Fruit fly (Drosophila melanogaster): ENCODE data around the gene CG10654.

Gene CG10654

dm6 chr3L:12468016-12468415 lies 39.6 kb downstream of the CG10654 start, which contains the start of gene eyg (continued):
- TF ChIP-seq HHEX (GFP tag; optimal IDR thresholded peaks at IDR 0.05), result peak; percentile 45
- no peak for TF ChIP-seq esg (GFP tag; conservative IDR thresholded peaks at IDR 0.05)
- TF ChIP-seq usp (GFP tag; optimal IDR thresholded peaks at IDR 0.05), result no peak
- TF ChIP-seq CG34376 (GFP tag; optimal IDR thresholded peaks at IDR 0.05), result no peak
- peak; percentile 46 for TF ChIP-seq Mad (GFP tag; optimal IDR thresholded peaks at IDR 0.05)
- TF ChIP-seq CG34224 (GFP tag; IDR thresholded peaks at IDR 0.05; ENCODE audit: partially characterized antibody), result peak; percentile 31; the same call in 1 of the 3 replicates
- no peak for TF ChIP-seq CG6854 (GFP tag; optimal IDR thresholded peaks at IDR 0.05)
- TF ChIP-seq mam (GFP tag; optimal IDR thresholded peaks at IDR 0.05), result peak; percentile 34
- TF ChIP-seq ranshi (GFP tag; IDR thresholded peaks at IDR 0.05), result peak; percentile 12; the same call in 1 of the 2 replicates
- TF ChIP-seq mirr (GFP tag; optimal IDR thresholded peaks at IDR 0.05), result peak; percentile 61
- TF ChIP-seq CG13894 (tag; optimal IDR thresholded peaks at IDR 0.05), result no peak
- no peak for TF ChIP-seq Lhr (GFP tag; optimal IDR thresholded peaks at IDR 0.05)
- no peak for TF ChIP-seq lov (optimal IDR thresholded peaks at IDR 0.05)
- no peak for TF ChIP-seq lov (GFP tag; IDR thresholded peaks at IDR 0.05)
- TF ChIP-seq stc (GFP tag; IDR thresholded peaks at IDR 0.05), result no peak
- TF ChIP-seq tup (GFP tag; optimal IDR thresholded peaks at IDR 0.05), result no peak
- TF ChIP-seq CG14667 (GFP tag; IDR thresholded peaks at IDR 0.05), result no peak
- TF ChIP-seq nerfin-2 (GFP tag; IDR thresholded peaks at IDR 0.05; ENCODE audit: partially characterized antibody), result 0 out of 2 replicates have a peak, but pooled peaks have one; percentile 45
- no peak for TF ChIP-seq CG6689 (GFP tag; IDR thresholded peaks at IDR 0.05)
- peak in 1 of 2 experiments; percentile 55 for TF ChIP-seq bsh (GFP tag; optimal IDR thresholded peaks at IDR 0.05)
- no peak for TF ChIP-seq CG9437 (GFP tag; optimal IDR thresholded peaks at IDR 0.05)
- no peak for TF ChIP-seq Ssrp (tag; optimal IDR thresholded peaks at IDR 0.05)
- TF ChIP-seq klu (GFP tag; IDR thresholded peaks at IDR 0.05), result no peak
- TF ChIP-seq MBD-R2 (GFP tag; IDR thresholded peaks at IDR 0.05), result no peak
- no peak for TF ChIP-seq ase (GFP tag; IDR thresholded peaks at IDR 0.05)
- no peak for TF ChIP-seq dan (GFP tag; IDR thresholded peaks at IDR 0.05)
- no peak for TF ChIP-seq tap (tag; optimal IDR thresholded peaks at IDR 0.05)
- no peak for TF ChIP-seq mld (GFP tag; IDR thresholded peaks at IDR 0.05; ENCODE audit: partially characterized antibody)
- no peak; the same call in 1 of the 2 replicates for TF ChIP-seq Rfx (GFP tag; IDR thresholded peaks at IDR 0.05)
- peak; percentile 76 for TF ChIP-seq Adf1 (GFP tag; IDR thresholded peaks at IDR 0.05)
- no peak for TF ChIP-seq dmrt99B (tag; optimal IDR thresholded peaks at IDR 0.05)
- peak; percentile 24 for TF ChIP-seq org-1 (GFP tag; optimal IDR thresholded peaks at IDR 0.05)
- peak; percentile 12 for TF ChIP-seq CG3407 (GFP tag; optimal IDR thresholded peaks at IDR 0.05)
- 0 out of 2 replicates have a peak, but pooled peaks have one; percentile 9 for TF ChIP-seq CG8765 (GFP tag; IDR thresholded peaks at IDR 0.05)
- TF ChIP-seq sna (GFP tag; IDR thresholded peaks at IDR 0.05; ENCODE audit: partially characterized antibody), result no peak
- peak; percentile 48 for TF ChIP-seq CG2202 (tag; optimal IDR thresholded peaks at IDR 0.05)
- TF ChIP-seq dpn (GFP tag; optimal IDR thresholded peaks at IDR 0.05), result peak; percentile 0 to 9
- no peak for TF ChIP-seq CG11504 (tag; optimal IDR thresholded peaks at IDR 0.05)
- TF ChIP-seq CG32767 (GFP tag; IDR thresholded peaks at IDR 0.05), result no peak
- no peak for TF ChIP-seq CG3281 (GFP tag; optimal IDR thresholded peaks at IDR 0.05)
- TF ChIP-seq kni (GFP tag; optimal IDR thresholded peaks at IDR 0.05), result peak; percentile 73
- no peak for TF ChIP-seq CG4424 (GFP tag; optimal IDR thresholded peaks at IDR 0.05)
- TF ChIP-seq dati (GFP tag; IDR thresholded peaks at IDR 0.05), result no peak
- no peak for TF ChIP-seq ro (GFP tag; IDR thresholded peaks at IDR 0.05)
- TF ChIP-seq lilli (GFP tag; optimal IDR thresholded peaks at IDR 0.05), result no peak
- TF ChIP-seq CG18476 (GFP tag; optimal IDR thresholded peaks at IDR 0.05), result no peak
- no peak for TF ChIP-seq Sox102F (GFP tag; optimal IDR thresholded peaks at IDR 0.05)
- no peak for TF ChIP-seq Lim3 (GFP tag; IDR thresholded peaks at IDR 0.05)
- TF ChIP-seq Abd-B (GFP tag; optimal IDR thresholded peaks at IDR 0.05), result peak; percentile 37
- TF ChIP-seq CG17328 (GFP tag; IDR thresholded peaks at IDR 0.05), result no peak
- TF ChIP-seq CG2875 (GFP tag; optimal IDR thresholded peaks at IDR 0.05), result no peak
- TF ChIP-seq sens (GFP tag), result peak; percentile 76
